Fruit fly (Drosophila melanogaster): Measurements from ENCODE around the gene CG7443.

dm6 chr3R:8308515-8308959 is 15.6 kb upstream of the CG7443 start, which contains the start of gene tex:
- TF ChIP-seq CG17806 (tag; optimal IDR thresholded peaks at IDR 0.05) (no peak), CG8159 (tag; optimal IDR thresholded peaks at IDR 0.05) (no peak), D1 (tag; optimal IDR thresholded peaks at IDR 0.05) (no peak), gl (tag; optimal IDR thresholded peaks at IDR 0.05) (no peak), CG14655 (GFP tag; optimal IDR thresholded peaks at IDR 0.05) (no peak)

All from whole organism, pupa.